Worm (Caenorhabditis elegans) whole organism, late embryonic: ENCODE results near the gene let-99.

Source experiments
- F13H6.1 ChIP-seq: sonication (generic microtip); optimal IDR thresholded peaks from 2 replicates; lab custom pipeline; 2016; ENCODE audit warnings: missing genetic modification characterization, missing compliant biosample characterization
- ama-1 ChIP-seq: fragments of 150-350 bp; optimal IDR thresholded peaks from 2 replicates; lab custom pipeline; 2014
- ceh-2 ChIP-seq: sonication (generic microtip); optimal IDR thresholded peaks from 2 replicates; lab custom pipeline; 2016; ENCODE audit warnings: missing genotype, missing genetic modification characterization, missing compliant biosample characterization
- dmd-4 ChIP-seq: sonication (generic microtip); optimal IDR thresholded peaks from 2 replicates; lab custom pipeline; 2016; ENCODE audit warnings: borderline replicate concordance, missing genetic modification characterization, missing compliant biosample characterization
- elt-2 ChIP-seq: sonication (generic microtip); optimal IDR thresholded peaks from 2 replicates; lab custom pipeline; 2016; ENCODE audit warnings: missing genetic modification reagents, missing genetic modification characterization, missing compliant biosample characterization
- gmeb-2 ChIP-seq: sonication (generic microtip); optimal IDR thresholded peaks from 2 replicates; lab custom pipeline; 2016; ENCODE audit warnings: missing genetic modification characterization, inconsistent platforms, missing compliant biosample characterization
- hlh-13 ChIP-seq: fragments of 200-800 bp; sonication (Bioruptor generic); optimal IDR thresholded peaks from 2 replicates; lab custom pipeline; 2018; ENCODE audit warnings: mild to moderate bottlenecking, missing genetic modification characterization, missing compliant biosample characterization
- nfya-1 ChIP-seq: sonication (generic microtip); optimal IDR thresholded peaks from 2 replicates; lab custom pipeline; 2017; ENCODE audit warnings: missing genetic modification characterization, mild to moderate bottlenecking, missing compliant biosample characterization, antibody characterized with exemption, moderate library complexity
- nhr-11 ChIP-seq: fragments of 150-350 bp; optimal IDR thresholded peaks from 2 replicates; lab custom pipeline; 2014; ENCODE audit warnings: missing biosample characterization, missing genetic modification characterization
- pha-4 ChIP-seq: fragments of 150-350 bp; optimal IDR thresholded peaks from 2 replicates; lab custom pipeline; 2018; ENCODE audit warnings: missing biosample characterization, missing genetic modification reagents, missing genetic modification characterization
- tbx-2 ChIP-seq: sonication (generic microtip); optimal IDR thresholded peaks from 2 replicates; lab custom pipeline; 2016; ENCODE audit warnings: missing genetic modification characterization, missing compliant biosample characterization
- tbx-7 ChIP-seq: sonication (generic microtip); optimal IDR thresholded peaks from 2 replicates; lab custom pipeline; 2016; ENCODE audit warnings: missing genotype, missing genetic modification characterization, missing compliant biosample characterization

ce11 chrIV:12537694-12538093 lies 29.9 kb upstream of the let-99 start:
- TF ChIP-seq tbx-7 (no peak), gmeb-2 (tag; lab: Kevin White, UChicago) (no peak), dmd-4 (tag; lab: Kevin White, UChicago) (no peak), ceh-2 (tag; lab: Kevin White, UChicago) (no peak), tbx-2 (no peak), nfya-1 (tag; lab: Kevin White, UChicago) (no peak), ama-1 (lab: Kevin White, UChicago) (no peak), elt-2 (tag; lab: Kevin White, UChicago) (no peak), hlh-13 (no peak), pha-4 (no peak), F13H6.1 (tag; lab: Kevin White, UChicago) (no peak), nhr-11 (tag; lab: Kevin White, UChicago) (no peak)
